Fruit fly (Drosophila melanogaster) S2 (cell line): ENCODE measurements around the gene Top3alpha.

ENCODE experiments used
- CG8478 ChIP-seq: fragments of >200 bp; optimal IDR thresholded peaks from 2 replicates; lab custom pipeline; 2018
- CTCF ChIP-seq, 2 experiments: fragments of >200 bp; optimal IDR thresholded peaks; 2 replicates each; lab custom pipeline; 2018

The Top3alpha gene

DNA sequence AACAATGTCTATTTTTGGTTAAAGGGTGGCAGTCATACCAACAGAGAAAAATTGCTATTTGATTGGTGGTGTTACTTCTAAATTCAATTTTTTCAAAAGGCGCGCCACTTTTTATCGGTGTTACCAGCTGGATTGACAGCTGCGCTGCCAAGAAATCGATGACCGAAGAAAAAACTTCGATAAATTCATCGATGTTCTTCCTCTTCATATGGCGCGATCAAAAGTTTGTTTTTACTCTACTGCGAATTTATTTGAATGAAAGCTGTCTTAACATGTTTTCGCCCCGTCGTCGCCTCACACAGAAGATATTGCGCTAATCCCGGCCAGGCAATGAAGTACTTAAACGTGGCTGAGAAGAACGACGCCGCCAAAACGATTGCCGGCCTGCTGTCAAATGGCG, at the start of gene Top3alpha:
Gene Top3alpha, plus strand, starts transcription at position 186 of the 400 bp plus-strand sequence.
- TF ChIP-seq CTCF (optimal IDR thresholded peaks at IDR 0.05; lab: Kevin White, UChicago) (no peak), CG8478 (lab: Kevin White, UChicago) (no peak)

DNA sequence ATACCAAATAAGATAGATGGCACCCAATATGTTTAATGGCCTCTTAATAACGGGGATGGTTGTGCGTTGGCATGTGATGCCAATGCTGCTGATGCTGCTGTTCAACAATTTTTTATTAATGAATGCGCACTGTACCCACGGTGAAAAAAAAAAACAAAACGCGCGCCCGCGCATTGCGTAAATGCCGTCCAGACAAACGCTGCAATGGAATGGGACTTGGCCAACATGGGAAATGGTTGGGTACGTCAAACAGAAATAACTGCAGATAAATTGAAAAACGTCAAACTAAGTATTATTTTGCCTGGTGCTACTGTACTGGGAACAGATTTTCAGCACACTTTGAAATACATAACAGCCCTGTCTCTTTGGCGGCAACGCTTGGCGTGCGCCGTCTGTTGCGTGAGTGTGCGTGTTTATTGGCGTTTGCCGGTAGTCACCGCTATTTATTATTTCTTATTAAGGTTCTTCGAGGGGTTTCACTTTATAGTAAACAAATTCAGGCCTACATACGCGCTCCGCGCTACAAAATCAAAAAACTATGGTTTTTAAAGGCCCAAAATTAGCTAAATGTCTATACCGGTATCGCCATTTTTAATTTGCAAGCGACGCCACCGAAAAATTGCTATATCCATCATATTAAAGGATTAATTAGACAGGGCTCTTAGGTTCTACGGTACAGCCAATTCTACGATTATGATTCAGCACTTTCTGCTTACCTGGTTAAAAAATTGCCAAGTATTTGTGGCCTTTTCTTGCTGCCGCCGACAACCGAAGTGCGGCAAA, 45.2 kb upstream of the Top3alpha start:
- no peak for TF ChIP-seq CTCF (optimal IDR thresholded peaks at IDR 0.05; lab: Kevin White, UChicago)
- TF ChIP-seq CG8478 (lab: Kevin White, UChicago), result no peak

DNA sequence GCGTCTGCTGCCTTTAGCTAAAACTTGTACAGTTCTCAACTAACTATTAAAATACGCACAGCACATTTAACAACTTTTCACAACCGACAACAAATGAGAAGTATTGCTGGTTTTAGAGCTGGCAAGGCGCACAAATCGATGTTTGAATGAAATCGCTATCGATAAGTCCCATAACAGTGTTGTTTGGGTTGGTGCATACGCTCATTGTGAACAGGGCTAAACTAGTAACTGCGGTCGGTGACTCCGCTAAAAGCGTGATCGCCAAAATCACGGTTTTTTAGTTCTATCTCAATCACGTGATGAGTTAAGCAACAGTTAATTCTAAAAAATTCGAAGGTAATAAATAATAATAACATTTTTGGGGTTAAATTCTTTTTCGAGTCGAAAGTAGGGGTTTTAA, 44.6 kb upstream of the Top3alpha start, which contains the start of gene Top2:
Gene Top2, minus strand, starts transcription at position 110 of the 400 bp plus-strand sequence.
- TF ChIP-seq CG8478 (lab: Kevin White, UChicago), result no peak
- peak; percentile 72 to 74 for TF ChIP-seq CTCF (optimal IDR thresholded peaks at IDR 0.05; lab: Kevin White, UChicago)

DNA sequence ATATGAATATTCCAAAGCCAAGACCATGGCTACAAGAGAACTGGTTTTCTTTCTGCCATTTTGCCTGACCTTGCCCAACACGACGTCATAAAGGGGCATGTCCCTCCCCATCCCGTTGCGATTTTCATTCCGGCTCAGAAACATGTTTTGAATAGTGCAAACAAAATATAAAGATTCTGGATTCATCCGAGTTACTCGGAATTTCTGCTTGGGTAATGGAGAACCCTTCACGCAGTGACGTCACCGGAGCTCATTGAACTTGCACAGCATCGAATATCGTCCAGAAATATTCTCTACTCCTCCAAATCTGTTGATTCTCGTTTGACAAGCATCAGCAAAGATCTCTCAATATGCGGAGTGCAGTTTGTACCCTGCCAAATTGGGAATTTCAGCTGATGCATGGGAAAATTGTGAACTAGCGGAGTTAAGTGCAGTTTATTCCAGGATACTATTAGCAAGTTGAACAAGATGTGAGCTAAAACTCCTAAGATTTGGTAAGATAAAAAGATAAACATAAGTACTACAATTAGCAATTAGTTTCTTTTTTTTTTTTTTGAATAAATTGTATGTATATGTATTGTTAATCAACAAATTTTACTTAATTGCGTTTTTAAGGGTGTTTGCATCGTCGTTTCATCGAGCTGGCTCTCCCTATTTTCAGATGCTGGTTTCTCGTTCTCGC, 43.8 kb upstream of the Top3alpha start, which contains the start of gene CG10026:
Gene CG10026, plus strand, starts transcription at position 187 of the 682 bp plus-strand sequence.
- TF ChIP-seq CTCF (optimal IDR thresholded peaks at IDR 0.05; lab: Kevin White, UChicago), result no peak
- TF ChIP-seq CG8478 (lab: Kevin White, UChicago), result no peak

DNA sequence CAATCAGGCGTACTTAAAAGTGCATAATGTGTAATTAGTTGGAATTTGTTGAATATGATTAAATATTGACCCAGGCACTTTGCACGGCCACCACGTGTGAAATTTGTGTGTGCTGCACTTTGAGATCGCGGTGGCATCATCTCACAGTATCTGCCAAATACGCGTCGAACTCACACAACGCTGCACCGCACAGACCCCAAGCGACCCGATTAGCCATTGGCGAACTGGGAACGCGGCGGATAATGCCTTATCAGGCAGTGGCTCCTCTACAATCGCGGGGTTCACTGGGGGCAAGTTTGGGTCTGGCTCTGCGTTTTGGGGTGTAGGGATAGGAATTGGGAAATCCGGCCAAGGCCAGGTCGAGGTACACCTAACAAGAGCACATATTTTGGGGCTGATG, 42.8 kb upstream of the Top3alpha start:
- TF ChIP-seq CG8478 (lab: Kevin White, UChicago) (no peak), CTCF (optimal IDR thresholded peaks at IDR 0.05; lab: Kevin White, UChicago) (no peak)

DNA sequence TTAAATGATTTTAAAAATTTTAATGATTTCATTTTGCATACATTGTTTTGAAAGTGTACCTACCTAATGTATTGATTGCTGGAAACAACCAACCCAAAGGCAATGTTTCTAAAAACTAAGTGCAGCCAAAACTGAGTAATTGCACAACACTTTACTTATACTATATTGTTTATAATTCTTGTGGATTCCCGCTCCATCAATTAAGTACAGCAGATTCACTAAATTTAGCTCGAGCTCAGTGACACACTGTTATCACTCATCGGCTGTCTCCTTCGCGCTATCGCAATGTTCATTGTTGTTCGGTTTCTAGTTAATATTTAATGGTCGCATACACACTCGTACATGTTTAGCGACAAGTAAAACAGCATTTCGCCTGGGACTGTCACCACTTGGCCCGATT, 42.2 kb upstream of the Top3alpha start:
- no peak for TF ChIP-seq CG8478 (lab: Kevin White, UChicago)
- no peak for TF ChIP-seq CTCF (optimal IDR thresholded peaks at IDR 0.05; lab: Kevin White, UChicago)

DNA sequence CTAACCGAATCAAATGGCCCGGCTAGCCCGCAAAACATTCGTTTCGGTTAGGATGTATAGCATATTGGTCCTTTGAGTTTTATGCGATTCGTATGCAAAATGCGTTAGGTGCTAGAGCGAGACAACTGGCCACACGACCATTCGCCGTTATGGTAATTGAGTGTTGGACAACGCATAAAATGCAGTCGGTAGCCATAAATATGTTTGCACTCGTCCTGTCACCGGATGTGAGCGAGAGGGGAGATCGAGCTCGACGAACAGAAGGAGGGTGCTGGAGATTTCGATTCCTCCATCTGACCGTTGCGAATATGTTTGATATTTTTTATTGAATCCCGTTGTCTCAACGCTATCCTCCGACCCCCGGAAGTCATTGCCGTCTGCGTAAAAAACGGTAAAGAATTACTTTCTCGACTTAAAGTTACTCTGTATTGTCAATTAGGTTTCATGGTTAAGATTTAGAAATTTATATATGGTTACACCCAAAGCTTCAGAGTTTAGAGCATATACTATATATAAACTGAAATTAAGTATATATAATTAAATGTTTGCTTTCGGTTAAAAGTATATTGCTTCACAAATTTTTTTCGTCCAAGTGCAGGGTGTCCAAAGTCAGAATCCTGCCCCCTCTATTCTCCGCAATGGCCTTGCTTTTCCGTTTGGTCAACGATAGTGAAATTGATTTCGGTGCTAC, 39.9 kb upstream of the Top3alpha start:
- no peak for TF ChIP-seq CG8478 (lab: Kevin White, UChicago)
- no peak for TF ChIP-seq CTCF (optimal IDR thresholded peaks at IDR 0.05; lab: Kevin White, UChicago)

DNA sequence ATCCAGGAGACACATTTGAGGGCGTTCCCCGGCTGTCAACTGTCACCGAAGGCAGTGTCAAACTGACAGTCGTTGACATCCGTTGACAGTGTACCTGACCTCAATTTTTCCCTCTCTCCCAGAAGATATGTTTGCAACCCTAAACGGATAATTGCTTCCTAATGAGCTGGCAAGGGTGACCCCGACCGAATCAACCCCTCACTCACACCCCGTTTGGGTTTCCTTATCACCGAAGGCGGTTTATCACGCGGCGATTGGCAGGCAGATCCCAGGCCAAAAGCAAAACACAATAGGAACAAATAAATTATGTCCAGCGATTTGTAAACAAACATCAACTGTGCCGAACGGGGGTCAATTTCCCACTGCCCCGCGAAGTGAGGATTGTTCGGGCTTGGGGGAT, 38.6 kb upstream of the Top3alpha start:
- TF ChIP-seq CG8478 (lab: Kevin White, UChicago), result no peak
- no peak for TF ChIP-seq CTCF (optimal IDR thresholded peaks at IDR 0.05; lab: Kevin White, UChicago)

DNA sequence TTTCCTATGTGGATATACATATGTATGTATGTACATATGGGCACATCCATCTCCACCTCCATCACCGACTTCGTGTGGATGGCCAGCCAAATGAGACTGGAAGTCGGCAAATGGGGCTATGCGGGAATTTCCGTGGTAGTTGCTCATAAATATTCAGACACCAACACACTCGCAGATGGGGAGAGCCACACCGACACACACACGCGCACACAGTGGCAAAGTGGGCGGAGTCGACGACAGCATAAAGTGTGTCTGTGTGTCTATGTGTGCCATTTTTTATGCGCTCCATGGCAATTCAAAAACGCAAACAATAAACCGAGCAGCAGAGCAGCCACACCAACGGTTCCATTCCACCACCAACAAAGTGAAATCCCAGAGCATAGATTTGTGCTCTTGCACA, 35.1 kb upstream of the Top3alpha start:
- TF ChIP-seq CG8478 (lab: Kevin White, UChicago) (no peak), CTCF (optimal IDR thresholded peaks at IDR 0.05; lab: Kevin White, UChicago) (no peak)

DNA sequence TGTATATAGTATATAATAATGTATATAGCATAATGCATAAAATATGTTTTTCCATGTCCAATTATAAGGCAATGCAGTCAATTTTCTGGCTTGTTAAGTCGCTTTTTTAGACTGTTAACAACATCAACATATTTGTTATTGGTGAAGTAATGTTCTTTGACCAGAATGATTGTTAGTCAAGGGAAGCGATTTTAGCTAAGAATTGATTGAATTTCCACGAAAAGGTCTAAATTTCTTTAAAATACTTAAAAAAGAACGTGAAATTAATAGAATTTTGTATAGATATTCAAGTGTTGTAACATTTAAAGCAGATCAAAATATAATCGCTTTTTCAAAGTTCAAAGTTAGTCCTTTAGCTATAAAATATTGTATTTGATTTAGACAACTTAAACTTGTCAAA, 34.6 kb upstream of the Top3alpha start:
- TF ChIP-seq CG8478 (lab: Kevin White, UChicago) (no peak), CTCF (optimal IDR thresholded peaks at IDR 0.05; lab: Kevin White, UChicago) (no peak)

DNA sequence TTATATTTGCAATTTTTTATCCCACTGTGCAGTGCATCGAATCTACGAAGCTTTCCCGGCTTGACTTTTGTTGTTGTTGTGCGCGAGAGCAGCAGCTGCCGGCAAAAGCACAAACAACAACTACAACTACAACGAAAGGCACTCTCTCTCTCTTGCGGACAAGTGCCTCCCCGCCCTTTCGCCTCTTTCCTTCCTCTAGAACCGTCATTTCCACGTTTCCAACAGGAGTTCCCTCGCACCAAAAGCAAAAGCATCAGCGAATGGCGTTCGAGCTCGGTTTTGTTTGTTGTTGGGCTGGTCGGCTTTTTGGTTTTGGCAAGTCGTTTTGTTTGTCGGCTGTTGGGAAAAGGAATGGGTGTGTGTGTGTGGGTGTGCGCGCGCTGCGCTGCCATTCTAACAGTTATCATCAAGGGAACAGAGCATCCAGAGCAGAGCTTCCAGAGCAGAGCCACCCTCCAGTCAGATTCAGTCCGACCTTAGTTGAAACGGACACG, 34.1 kb upstream of the Top3alpha start, which contains the start of gene tj:
Gene tj, plus strand, starts transcription at position 444 of the 494 bp plus-strand sequence.
- no peak for TF ChIP-seq CG8478 (lab: Kevin White, UChicago)
- no peak for TF ChIP-seq CTCF (optimal IDR thresholded peaks at IDR 0.05; lab: Kevin White, UChicago)

DNA sequence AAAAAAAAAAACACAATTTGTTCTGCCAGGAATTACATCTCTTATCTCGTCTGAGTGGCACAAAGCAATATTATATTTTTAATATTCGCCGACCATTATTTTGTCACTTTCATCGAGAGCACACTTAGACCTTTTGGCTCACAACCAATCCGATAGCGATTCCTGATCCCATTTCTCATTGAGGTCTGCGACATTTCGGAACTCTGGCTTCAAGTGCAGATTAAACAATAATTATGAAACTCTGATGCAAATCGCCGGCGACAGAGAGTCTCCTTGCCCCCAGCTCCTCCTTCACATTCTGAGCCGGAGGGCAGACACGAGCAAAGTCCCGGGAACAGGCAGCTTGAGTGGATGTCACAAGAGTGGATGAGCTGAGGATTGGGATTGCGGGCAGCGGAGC, 28.9 kb upstream of the Top3alpha start:
- no peak for TF ChIP-seq CTCF (optimal IDR thresholded peaks at IDR 0.05; lab: Kevin White, UChicago)
- TF ChIP-seq CG8478 (lab: Kevin White, UChicago), result no peak

DNA sequence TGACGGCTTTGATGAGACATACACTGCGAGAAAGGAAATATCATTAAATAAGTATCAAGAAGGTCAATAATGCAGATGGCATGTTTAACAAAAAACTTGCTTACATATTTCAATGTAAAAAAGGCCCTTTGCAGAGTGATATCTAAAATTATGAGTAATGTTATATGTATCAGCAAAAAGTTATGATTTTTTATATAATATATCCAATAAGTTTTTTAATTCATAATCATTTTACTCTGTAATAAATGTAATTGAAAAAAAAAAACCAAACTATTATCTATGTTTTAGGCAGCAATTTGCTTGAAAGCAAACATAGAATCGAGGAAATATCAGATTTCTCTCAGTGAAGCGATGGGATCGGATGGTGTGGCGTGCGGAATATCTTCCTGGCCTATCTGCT, 28.2 kb upstream of the Top3alpha start:
- TF ChIP-seq CTCF (optimal IDR thresholded peaks at IDR 0.05; lab: Kevin White, UChicago), result no peak
- TF ChIP-seq CG8478 (lab: Kevin White, UChicago), result no peak

DNA sequence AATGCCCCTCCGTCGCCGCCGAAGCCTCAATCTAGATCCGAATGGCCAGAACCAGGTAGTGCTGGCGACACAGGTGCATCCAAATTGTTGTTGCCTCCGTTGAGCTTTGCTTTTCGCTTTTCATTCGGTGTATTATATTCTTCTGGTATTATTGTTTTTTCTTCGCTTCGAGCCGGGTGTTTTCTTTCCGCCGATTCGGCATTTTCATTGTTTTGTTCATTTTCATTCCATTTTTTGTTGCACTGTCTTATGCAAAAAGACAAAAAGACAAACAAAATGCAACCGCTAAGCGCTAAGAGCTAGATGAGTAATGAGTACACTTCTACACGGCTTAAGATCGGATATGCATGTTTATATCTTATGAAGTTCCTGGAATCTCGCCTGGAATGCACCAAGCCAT, 25.7 kb upstream of the Top3alpha start:
- TF ChIP-seq CG8478 (lab: Kevin White, UChicago) (no peak), CTCF (optimal IDR thresholded peaks at IDR 0.05; lab: Kevin White, UChicago) (no peak)
